Worm (Caenorhabditis elegans) whole organism, late embryonic: ENCODE data around the gene Y42G9A.2.

Experiments used
- dmd-4 ChIP-seq: sonication (generic microtip); optimal IDR thresholded peaks from 2 replicates; lab custom pipeline; 2016; ENCODE audit warnings: borderline replicate concordance, missing genetic modification characterization, missing compliant biosample characterization
- pax-1 ChIP-seq: fragments of 150-350 bp; optimal IDR thresholded peaks from 2 replicates; lab custom pipeline; 2014; ENCODE audit warnings: missing biosample characterization, missing genetic modification characterization
- pha-4 ChIP-seq: fragments of 150-350 bp; optimal IDR thresholded peaks from 2 replicates; lab custom pipeline; 2018; ENCODE audit warnings: missing biosample characterization, missing genetic modification reagents, missing genetic modification characterization
- tbx-2 ChIP-seq: sonication (generic microtip); optimal IDR thresholded peaks from 2 replicates; lab custom pipeline; 2016; ENCODE audit warnings: missing genetic modification characterization, missing compliant biosample characterization

- TF ChIP-seq pha-4 (tag; lab: Kevin White, UChicago) (no peak), dmd-4 (tag; lab: Kevin White, UChicago) (no peak), pax-1 (no peak), tbx-2 (tag; lab: Kevin White, UChicago) (no peak)
Measured at ce11 chrIII:6145309-6145708, 2.7 kb upstream of the Y42G9A.2 start.
